Fruit fly (Drosophila melanogaster): ENCODE data around the gene CG43115.
A peak's percentile ranks its signal among the peaks of the same experiment; 100 is the strongest.

CG43115 gene

DNA sequence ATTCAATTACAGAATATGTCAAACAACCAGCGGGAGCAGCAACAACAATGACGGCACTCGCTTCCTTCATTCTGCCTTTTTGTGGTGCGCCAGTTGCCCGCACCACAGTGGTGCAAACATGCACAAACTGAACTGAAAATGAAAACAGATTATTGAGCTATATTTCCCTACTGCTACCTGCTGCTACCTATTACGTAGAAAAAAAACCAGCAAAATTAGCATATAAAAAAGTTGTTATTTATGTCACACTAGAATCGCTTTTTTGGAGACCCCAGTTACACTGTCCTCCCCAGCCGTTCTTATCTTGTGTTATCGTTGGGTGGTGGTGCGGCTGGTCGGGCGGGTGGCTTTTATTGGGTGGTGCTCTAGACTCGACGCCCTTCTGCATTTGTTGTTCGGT, 31.4 kb upstream of the CG43115 start:
- TF ChIP-seq Ets21C (GFP tag; optimal IDR thresholded peaks at IDR 0.05) (peak; percentile 68), CG3919 (GFP tag; optimal IDR thresholded peaks at IDR 0.05) (peak; percentile 73), CG8319 (GFP tag; optimal IDR thresholded peaks at IDR 0.05) (peak; percentile 48), Met (GFP tag; optimal IDR thresholded peaks at IDR 0.05) (peak; percentile 76), fd85E (GFP tag; optimal IDR thresholded peaks at IDR 0.05) (no peak), dac (GFP tag; optimal IDR thresholded peaks at IDR 0.05) (no peak), CG7368 (GFP tag; optimal IDR thresholded peaks at IDR 0.05) (peak; percentile 51), CG11902 (GFP tag; optimal IDR thresholded peaks at IDR 0.05) (peak; percentile 55), topi (GFP tag; optimal IDR thresholded peaks at IDR 0.05) (peak; percentile 74), Sox15 (GFP tag; optimal IDR thresholded peaks at IDR 0.05) (peak; percentile 52), CG10669 (GFP tag; optimal IDR thresholded peaks at IDR 0.05) (peak; percentile 61), CG15336 (GFP tag; IDR thresholded peaks at IDR 0.05) (peak; percentile 53; the same call in 1 of the 2 replicates), lz (GFP tag; optimal IDR thresholded peaks at IDR 0.05) (peak; percentile 74), Eip75B (GFP tag; optimal IDR thresholded peaks at IDR 0.05) (peak; percentile 58), Gug (GFP tag; IDR thresholded peaks at IDR 0.05) (peak; percentile 44; the same call in 1 of the 2 replicates), CG6276 (GFP tag; optimal IDR thresholded peaks at IDR 0.05) (peak; percentile 20), Eip78C (GFP tag) (peak; percentile 89), CG1621 (tag; optimal IDR thresholded peaks at IDR 0.05) (peak; percentile 53), acj6 (GFP tag; optimal IDR thresholded peaks at IDR 0.05) (peak; percentile 64), salr (GFP tag; optimal IDR thresholded peaks at IDR 0.05) (no peak), CG3032 (tag; optimal IDR thresholded peaks at IDR 0.05) (no peak), fd59A (GFP tag; optimal IDR thresholded peaks at IDR 0.05) (peak; percentile 57), dsx (GFP tag; optimal IDR thresholded peaks at IDR 0.05; ENCODE audit: poor library complexity, severe bottlenecking) (peak; percentile 43), Sox102F (GFP tag; optimal IDR thresholded peaks at IDR 0.05) (peak; percentile 67), CG9139 (GFP tag; optimal IDR thresholded peaks at IDR 0.05) (peak; percentile 6), OdsH (GFP tag; optimal IDR thresholded peaks at IDR 0.05) (peak; percentile 70), achi (GFP tag; optimal IDR thresholded peaks at IDR 0.05) (peak; percentile 64), CG4318 (GFP tag; optimal IDR thresholded peaks at IDR 0.05) (peak; percentile 11), net (GFP tag; optimal IDR thresholded peaks at IDR 0.05) (peak; percentile 43), CG6792 (GFP tag; optimal IDR thresholded peaks at IDR 0.05) (peak; percentile 66), fkh (GFP tag; optimal IDR thresholded peaks at IDR 0.05) (no peak), Hr4 (GFP tag; optimal IDR thresholded peaks at IDR 0.05) (peak; percentile 47), Smox (GFP tag; optimal IDR thresholded peaks at IDR 0.05) (peak; percentile 64), CG6854 (GFP tag; optimal IDR thresholded peaks at IDR 0.05) (no peak), svp (GFP tag) (peak; percentile 90), CG6163 (GFP tag; IDR thresholded peaks at IDR 0.05) (peak; percentile 78), eg (GFP tag; IDR thresholded peaks at IDR 0.05) (peak; percentile 78), CG34406 (GFP tag; optimal IDR thresholded peaks at IDR 0.05) (peak; percentile 47), Eip93F (GFP tag; optimal IDR thresholded peaks at IDR 0.05) (no peak), CG8632 (GFP tag; optimal IDR thresholded peaks at IDR 0.05) (peak; percentile 48), ss (GFP tag; optimal IDR thresholded peaks at IDR 0.05) (peak in 1 of 2 experiments; percentile 25), esn (GFP tag; optimal IDR thresholded peaks at IDR 0.05) (no peak), Ets96B (tag; optimal IDR thresholded peaks at IDR 0.05) (peak; percentile 49), cyc (GFP tag; optimal IDR thresholded peaks at IDR 0.05) (peak; percentile 73), Hr39 (GFP tag; optimal IDR thresholded peaks at IDR 0.05) (peak; percentile 78), CG32006 (GFP tag; optimal IDR thresholded peaks at IDR 0.05) (peak; percentile 57), CG11294 (GFP tag; IDR thresholded peaks at IDR 0.05) (peak; percentile 46), CG10631 (GFP tag; optimal IDR thresholded peaks at IDR 0.05) (peak; percentile 46), CG11762 (GFP tag; optimal IDR thresholded peaks at IDR 0.05; ENCODE audit: insufficient read depth) (peak; percentile 9), CG16779 (tag; optimal IDR thresholded peaks at IDR 0.05) (no peak), vri (GFP tag; optimal IDR thresholded peaks at IDR 0.05) (peak; percentile 54), Hr38 (GFP tag; optimal IDR thresholded peaks at IDR 0.05) (no peak), Sox14 (GFP tag; optimal IDR thresholded peaks at IDR 0.05) (peak; percentile 72)
